Worm (Caenorhabditis elegans) whole organism, L2 larva: Measurements from ENCODE around the gene T28D6.7.

Source experiments
- C34F6.9 ChIP-seq: fragments of 150-350 bp; optimal IDR thresholded peaks from 2 replicates; lab custom pipeline; 2014; ENCODE audit warnings: missing biosample characterization, missing genetic modification characterization
- F13H6.1 ChIP-seq: sonication (generic microtip); optimal IDR thresholded peaks from 2 replicates; lab custom pipeline; 2016; ENCODE audit warnings: missing genetic modification characterization, missing compliant biosample characterization
- Y55F3AM.14 ChIP-seq: fragments of 200-800 bp; sonication (Bioruptor generic); optimal IDR thresholded peaks from 2 replicates; lab custom pipeline; 2018; ENCODE audit warnings: mild to moderate bottlenecking, missing genetic modification characterization, missing compliant biosample characterization
- alr-1 ChIP-seq: fragments of 150-350 bp; optimal IDR thresholded peaks from 2 replicates; lab custom pipeline; 2014; ENCODE audit warnings: missing biosample characterization, missing genetic modification characterization
- aly-2 ChIP-seq: fragments of 150-350 bp; optimal IDR thresholded peaks from 2 replicates; lab custom pipeline; 2014; ENCODE audit warnings: missing biosample characterization, missing genetic modification characterization
- ama-1 ChIP-seq: fragments of 150-350 bp; optimal IDR thresholded peaks from 2 replicates; lab custom pipeline; 2018; ENCODE audit warnings: inconsistent platforms
- blmp-1 ChIP-seq: sonication (generic microtip); optimal IDR thresholded peaks from 2 replicates; lab custom pipeline; 2017; ENCODE audit warnings: missing genetic modification characterization, mild to moderate bottlenecking, missing compliant biosample characterization, antibody characterized with exemption, moderate library complexity; ENCODE audit not compliant: insufficient read depth
- ceh-16 ChIP-seq: fragments of 150-350 bp; optimal IDR thresholded peaks from 2 replicates; lab custom pipeline; 2014; ENCODE audit warnings: missing biosample characterization, missing genetic modification characterization
- ceh-82 ChIP-seq: fragments of 150-350 bp; optimal IDR thresholded peaks from 2 replicates; lab custom pipeline; 2014; ENCODE audit warnings: missing biosample characterization, missing genetic modification characterization
- crh-2 ChIP-seq: sonication (generic microtip); optimal IDR thresholded peaks from 2 replicates; lab custom pipeline; 2017; ENCODE audit warnings: missing biosample characterization, missing genetic modification characterization
- dmd-4 ChIP-seq: sonication (generic microtip); optimal IDR thresholded peaks from 2 replicates; lab custom pipeline; 2017; ENCODE audit warnings: missing biosample characterization, missing genetic modification characterization
- egl-27 ChIP-seq: sonication (generic microtip); optimal IDR thresholded peaks from 3 replicates; lab custom pipeline; 2017; ENCODE audit warnings: missing biosample characterization, missing genetic modification reagents, missing genetic modification characterization
- elt-1 ChIP-seq: fragments of 150-350 bp; optimal IDR thresholded peaks from 2 replicates; lab custom pipeline; 2014; ENCODE audit warnings: missing biosample characterization, missing genetic modification characterization
- elt-3 ChIP-seq: sonication (generic microtip); optimal IDR thresholded peaks from 2 replicates; lab custom pipeline; 2017; ENCODE audit warnings: missing biosample characterization, missing genetic modification characterization
- fos-1 ChIP-seq: fragments of 150-350 bp; optimal IDR thresholded peaks from 2 replicates; lab custom pipeline; 2014; ENCODE audit warnings: missing biosample characterization, missing genetic modification characterization
- gmeb-1 ChIP-seq: fragments of 150-350 bp; optimal IDR thresholded peaks from 2 replicates; lab custom pipeline; 2014; ENCODE audit warnings: missing biosample characterization, missing genetic modification characterization
- lin-11 ChIP-seq: fragments of 150-350 bp; sonication (generic microtip); optimal IDR thresholded peaks from 2 replicates; lab custom pipeline; 2014; ENCODE audit warnings: missing biosample characterization, missing genetic modification characterization, inconsistent platforms, mixed read lengths
- lin-13 ChIP-seq: fragments of 150-350 bp; optimal IDR thresholded peaks from 2 replicates; lab custom pipeline; 2014; ENCODE audit warnings: missing biosample characterization, missing genetic modification reagents, missing genetic modification characterization
- lin-39 ChIP-seq: fragments of 150-350 bp; optimal IDR thresholded peaks from 2 replicates; lab custom pipeline; 2014; ENCODE audit warnings: missing biosample characterization, missing genetic modification reagents, missing genetic modification characterization
- lsy-2 ChIP-seq, 2 experiments: fragments of 150-350 bp in 1 of 2; sonication (generic microtip) in 1 of 2; optimal IDR thresholded peaks; 2 replicates each; lab custom pipeline; 2014 to 2017; ENCODE audit warnings: missing biosample characterization in 2 of 2, missing genetic modification characterization in 2 of 2
- mab-5 ChIP-seq: fragments of 150-350 bp; optimal IDR thresholded peaks from 2 replicates; lab custom pipeline; 2014; ENCODE audit warnings: missing biosample characterization, missing genetic modification characterization
- mbf-1 ChIP-seq: sonication (generic microtip); optimal IDR thresholded peaks from 2 replicates; lab custom pipeline; 2017; ENCODE audit warnings: missing biosample characterization, missing genetic modification characterization
- mdl-1 ChIP-seq, 2 experiments: fragments of 150-350 bp in 1 of 2; sonication (generic microtip) in 1 of 2; optimal IDR thresholded peaks; 2 replicates each; lab custom pipeline; 2017; ENCODE audit warnings: missing biosample characterization in 2 of 2, missing genetic modification characterization in 2 of 2
- nhr-10 ChIP-seq: sonication (generic microtip); optimal IDR thresholded peaks from 2 replicates; lab custom pipeline; 2017; ENCODE audit warnings: missing biosample characterization, missing genetic modification characterization
- nhr-11 ChIP-seq: fragments of 150-350 bp; optimal IDR thresholded peaks from 2 replicates; lab custom pipeline; 2014; ENCODE audit warnings: missing biosample characterization, missing genetic modification characterization
- nhr-12 ChIP-seq: fragments of 150-350 bp; optimal IDR thresholded peaks from 2 replicates; lab custom pipeline; 2014; ENCODE audit warnings: missing biosample characterization, missing genetic modification characterization
- nhr-129 ChIP-seq: fragments of 150-350 bp; optimal IDR thresholded peaks from 2 replicates; lab custom pipeline; 2014; ENCODE audit warnings: missing biosample characterization, missing genetic modification characterization
- nhr-21 ChIP-seq: fragments of 150-350 bp; optimal IDR thresholded peaks from 2 replicates; lab custom pipeline; 2014; ENCODE audit warnings: missing biosample characterization, missing genetic modification characterization
- nhr-23 ChIP-seq: fragments of 150-350 bp; optimal IDR thresholded peaks from 2 replicates; lab custom pipeline; 2014; ENCODE audit warnings: missing biosample characterization, missing genetic modification reagents, missing genetic modification characterization
- nhr-237 ChIP-seq: fragments of 150-350 bp; optimal IDR thresholded peaks from 2 replicates; lab custom pipeline; 2014; ENCODE audit warnings: missing biosample characterization, missing genetic modification characterization
- nhr-25 ChIP-seq: fragments of 150-350 bp; sonication (generic microtip); optimal IDR thresholded peaks from 3 replicates; lab custom pipeline; 2014; ENCODE audit warnings: missing biosample characterization, missing genetic modification characterization
- nhr-6 ChIP-seq: fragments of 150-350 bp; optimal IDR thresholded peaks from 2 replicates; lab custom pipeline; 2014; ENCODE audit warnings: missing biosample characterization, missing genetic modification characterization
- nhr-77 ChIP-seq: fragments of 150-350 bp; optimal IDR thresholded peaks from 2 replicates; lab custom pipeline; 2014; ENCODE audit warnings: missing biosample characterization, missing genetic modification characterization
- peb-1 ChIP-seq: fragments of 150-350 bp; optimal IDR thresholded peaks from 2 replicates; lab custom pipeline; 2014; ENCODE audit warnings: missing biosample characterization, missing genetic modification characterization
- sem-4 ChIP-seq: fragments of 150-350 bp; optimal IDR thresholded peaks from 2 replicates; lab custom pipeline; 2014; ENCODE audit warnings: missing biosample characterization, missing genetic modification reagents, missing genetic modification characterization
- skn-1 ChIP-seq: sonication (generic microtip); optimal IDR thresholded peaks from 2 replicates; lab custom pipeline; 2017; ENCODE audit warnings: missing biosample characterization, missing genetic modification characterization
- sma-3 ChIP-seq: sonication (generic microtip); optimal IDR thresholded peaks from 2 replicates; lab custom pipeline; 2016; ENCODE audit warnings: missing genetic modification reagents, missing genetic modification characterization, missing compliant biosample characterization
- sma-9 ChIP-seq, 2 experiments: fragments of 150-350 bp in 1 of 2; sonication (generic microtip) in 1 of 2; optimal IDR thresholded peaks; 2 replicates each; lab custom pipeline; 2014 to 2016; ENCODE audit warnings: missing genetic modification characterization in 2 of 2, mild to moderate bottlenecking in 1 of 2, missing biosample characterization in 1 of 2, missing compliant biosample characterization in 1 of 2, missing genetic modification reagents in 1 of 2, moderate library complexity in 1 of 2
- snpc-4 ChIP-seq: fragments of 150-350 bp; optimal IDR thresholded peaks from 2 replicates; lab custom pipeline; 2014; ENCODE audit warnings: missing biosample characterization, missing genetic modification characterization
- unc-39 ChIP-seq: fragments of 150-350 bp; optimal IDR thresholded peaks from 2 replicates; lab custom pipeline; 2014; ENCODE audit warnings: missing biosample characterization, missing genetic modification characterization
- unc-55 ChIP-seq: fragments of 150-350 bp; sonication (generic microtip); optimal IDR thresholded peaks from 3 replicates; lab custom pipeline; 2014; ENCODE audit warnings: missing biosample characterization, missing genetic modification reagents, missing genetic modification characterization
- unc-62 ChIP-seq: fragments of 150-350 bp; optimal IDR thresholded peaks from 2 replicates; lab custom pipeline; 2014; ENCODE audit warnings: missing biosample characterization, missing genetic modification reagents, missing genetic modification characterization
- zag-1 ChIP-seq: fragments of 150-350 bp; optimal IDR thresholded peaks from 2 replicates; lab custom pipeline; 2014; ENCODE audit warnings: missing biosample characterization, missing genetic modification characterization
- ztf-1 ChIP-seq: fragments of 200-800 bp; sonication (Bioruptor generic); conservative IDR thresholded peaks from 2 replicates; pipeline ENCODE4 v1.3.6; 2022; ENCODE audit warnings: missing genetic modification characterization, missing compliant biosample characterization
- ztf-11 ChIP-seq: sonication (generic microtip); optimal IDR thresholded peaks from 2 replicates; lab custom pipeline; 2017; ENCODE audit warnings: missing biosample characterization, missing genetic modification characterization
- ztf-4 ChIP-seq: fragments of 150-350 bp; optimal IDR thresholded peaks from 2 replicates; lab custom pipeline; 2014; ENCODE audit warnings: missing biosample characterization, missing genetic modification characterization

Gene T28D6.7

DNA sequence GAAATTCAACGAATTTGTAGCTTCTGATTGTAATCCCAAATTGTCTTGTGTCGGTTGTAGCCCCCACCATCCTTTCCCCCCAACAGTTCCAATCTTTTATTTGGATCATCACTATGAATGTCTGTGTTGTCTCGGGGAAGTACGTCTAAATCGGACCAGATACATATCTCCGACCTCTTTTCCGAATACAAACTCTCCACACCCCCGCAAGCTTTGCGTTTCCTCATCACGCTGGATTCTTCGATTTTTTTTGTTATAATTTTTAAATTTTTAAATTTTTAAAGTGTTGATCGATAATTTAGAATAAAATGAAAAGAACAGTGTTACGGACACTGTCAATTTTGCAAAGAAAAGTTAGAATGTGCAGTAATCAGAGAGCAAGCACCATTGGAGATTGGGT, 35.6 kb upstream of the T28D6.7 start, which contains the start of gene subs-4:
TSS of gene subs-4 (plus strand) at position 301 of the 400 bp plus-strand sequence.
- TF ChIP-seq nhr-23 (tag; lab: Kevin White, UChicago) (no peak), nhr-10 (tag; lab: Kevin White, UChicago) (no peak), nhr-11 (tag; lab: Kevin White, UChicago) (no peak), sma-9 (GFP tag; optimal IDR thresholded peaks at IDR 0.05; lab: Kevin White, UChicago) (no peak), sma-9 (tag; optimal IDR thresholded peaks at IDR 0.05; lab: Kevin White, UChicago) (no peak), lsy-2 (tag; optimal IDR thresholded peaks at IDR 0.05; lab: Kevin White, UChicago) (no peak), mdl-1 (tag; optimal IDR thresholded peaks at IDR 0.05; lab: Kevin White, UChicago) (no peak), Y55F3AM.14 (GFP tag; lab: Kevin White, UChicago) (no peak), ama-1 (lab: Kevin White, UChicago) (no peak)

DNA sequence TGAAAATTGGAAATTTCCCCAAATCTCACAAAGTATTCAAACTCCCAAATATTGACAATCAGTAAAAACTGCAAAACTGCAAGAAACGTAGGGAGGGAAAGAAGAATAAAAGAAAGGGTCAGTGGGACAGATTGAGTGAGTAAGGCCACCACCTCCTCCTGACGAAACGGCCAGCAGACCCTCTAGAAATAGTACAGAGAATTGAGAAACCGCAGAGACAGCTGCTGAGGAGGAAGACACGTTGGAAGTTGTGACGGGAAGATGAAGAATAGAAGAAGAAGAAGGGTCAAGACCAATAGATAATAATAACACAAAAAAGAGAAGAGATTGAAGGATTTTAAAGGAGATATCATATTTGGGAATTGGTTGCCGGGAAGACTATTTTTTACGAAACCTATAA, 34.3 kb upstream of the T28D6.7 start:
- no peak for TF ChIP-seq lin-39 (tag; lab: Kevin White, UChicago)
- TF ChIP-seq mdl-1 (tag; optimal IDR thresholded peaks at IDR 0.05; lab: Kevin White, UChicago): no peak
- no peak for TF ChIP-seq ceh-82 (tag; lab: Kevin White, UChicago)
- TF ChIP-seq unc-62 (GFP tag; lab: Kevin White, UChicago): no peak
- TF ChIP-seq nhr-12 (tag; lab: Kevin White, UChicago): no peak
- TF ChIP-seq blmp-1 (tag; lab: Kevin White, UChicago): no peak
- no peak for TF ChIP-seq lin-11 (tag; lab: Kevin White, UChicago)
- no peak for TF ChIP-seq zag-1 (tag; lab: Kevin White, UChicago)
- peak; percentile 19 for TF ChIP-seq nhr-25 (tag; lab: Kevin White, UChicago)
- TF ChIP-seq elt-3 (tag; lab: Kevin White, UChicago): no peak
- no peak for TF ChIP-seq nhr-11 (tag; lab: Kevin White, UChicago)
- TF ChIP-seq lin-13 (GFP tag; lab: Kevin White, UChicago): peak; percentile 8
- TF ChIP-seq crh-2 (tag; lab: Kevin White, UChicago): peak; percentile 18
- TF ChIP-seq ztf-11 (tag; lab: Kevin White, UChicago): no peak
- TF ChIP-seq sma-3: no peak
- TF ChIP-seq alr-1 (tag; lab: Kevin White, UChicago): no peak
- peak; percentile 25 for TF ChIP-seq C34F6.9 (tag; lab: Kevin White, UChicago)
- TF ChIP-seq sma-9 (GFP tag; optimal IDR thresholded peaks at IDR 0.05; lab: Kevin White, UChicago): no peak
- TF ChIP-seq sma-9 (tag; optimal IDR thresholded peaks at IDR 0.05; lab: Kevin White, UChicago): no peak
- TF ChIP-seq gmeb-1: no peak
- TF ChIP-seq sem-4: no peak
- TF ChIP-seq egl-27 (tag; lab: Kevin White, UChicago): no peak
- no peak for TF ChIP-seq aly-2 (tag; lab: Kevin White, UChicago)
- TF ChIP-seq skn-1 (tag; lab: Kevin White, UChicago): no peak
- no peak for TF ChIP-seq peb-1
- TF ChIP-seq nhr-10 (tag; lab: Kevin White, UChicago): no peak
- no peak for TF ChIP-seq nhr-21 (tag; lab: Kevin White, UChicago)
- no peak for TF ChIP-seq mbf-1 (tag; lab: Kevin White, UChicago)
- no peak for TF ChIP-seq nhr-23 (tag; lab: Kevin White, UChicago)
- TF ChIP-seq ceh-16: no peak
- no peak for TF ChIP-seq Y55F3AM.14 (GFP tag; lab: Kevin White, UChicago)
- TF ChIP-seq snpc-4 (tag; lab: Kevin White, UChicago): no peak
- TF ChIP-seq fos-1 (tag; lab: Kevin White, UChicago): peak; percentile 49
- TF ChIP-seq nhr-129: peak; percentile 21
- TF ChIP-seq mab-5 (tag; lab: Kevin White, UChicago): no peak
- no peak for TF ChIP-seq nhr-237
- no peak for TF ChIP-seq ama-1 (lab: Kevin White, UChicago)
- no peak for TF ChIP-seq unc-55 (GFP tag; lab: Kevin White, UChicago)
- no peak for TF ChIP-seq nhr-6 (tag; lab: Kevin White, UChicago)
- no peak for TF ChIP-seq unc-39
- no peak for TF ChIP-seq F13H6.1 (tag; lab: Kevin White, UChicago)
- TF ChIP-seq ztf-4 (tag; lab: Kevin White, UChicago): no peak
- no peak for TF ChIP-seq dmd-4 (tag; lab: Kevin White, UChicago)
- TF ChIP-seq ztf-1 (GFP tag; lab: Robert Waterston, UW): no peak
- peak in 1 of 2 experiments; percentile 30 for TF ChIP-seq lsy-2 (tag; optimal IDR thresholded peaks at IDR 0.05; lab: Kevin White, UChicago)
- TF ChIP-seq elt-1 (tag; lab: Kevin White, UChicago): no peak
- TF ChIP-seq nhr-77: no peak
